Fruit fly (Drosophila melanogaster): ENCODE measurements around the gene CG12121.

Gene CG12121

dm6 chrX:9247171-9247783 is 15.1 kb upstream of the CG12121 start, which contains the start of the genes amx and Dsor1 (continued):
- TF ChIP-seq HLHmδ (GFP tag; optimal IDR thresholded peaks at IDR 0.05): no peak
- TF ChIP-seq bowl (GFP tag; IDR thresholded peaks at IDR 0.05): no peak
- TF ChIP-seq CG13287 (GFP tag; IDR thresholded peaks at IDR 0.05; ENCODE audit: partially characterized antibody): no peak
- TF ChIP-seq Neu2 (GFP tag; optimal IDR thresholded peaks at IDR 0.05; ENCODE audit: borderline replicate concordance): no peak
- TF ChIP-seq abd-A (tag; optimal IDR thresholded peaks at IDR 0.05): no peak
- TF ChIP-seq B-H2 (GFP tag; optimal IDR thresholded peaks at IDR 0.05): no peak
- 0 out of 3 replicates have a peak, but pooled peaks have one; percentile 30 for TF ChIP-seq Aef1 (GFP tag; IDR thresholded peaks at IDR 0.05)
- TF ChIP-seq pum (GFP tag; optimal IDR thresholded peaks at IDR 0.05): no peak
- TF ChIP-seq CG7786 (GFP tag; optimal IDR thresholded peaks at IDR 0.05): no peak
- TF ChIP-seq CG10321 (GFP tag; IDR thresholded peaks at IDR 0.05): no peak
- no peak for TF ChIP-seq Dbx (GFP tag; IDR thresholded peaks at IDR 0.05)
- TF ChIP-seq eve (GFP tag; optimal IDR thresholded peaks at IDR 0.05): no peak
- TF ChIP-seq cwo (GFP tag; optimal IDR thresholded peaks at IDR 0.05): no peak
- TF ChIP-seq CG9817 (tag; optimal IDR thresholded peaks at IDR 0.05): no peak
- TF ChIP-seq usp (GFP tag; optimal IDR thresholded peaks at IDR 0.05): no peak
- TF ChIP-seq CG8478 (optimal IDR thresholded peaks at IDR 0.05): no peak
- TF ChIP-seq CG3847 (GFP tag; IDR thresholded peaks at IDR 0.05): no peak
- TF ChIP-seq CG2116 (GFP tag; optimal IDR thresholded peaks at IDR 0.05): peak; percentile 31
- no peak for TF ChIP-seq CG6683 (GFP tag; optimal IDR thresholded peaks at IDR 0.05)
- no peak for TF ChIP-seq chn (GFP tag; optimal IDR thresholded peaks at IDR 0.05)
- no peak for TF ChIP-seq CG6175 (GFP tag; IDR thresholded peaks at IDR 0.05)
- TF ChIP-seq CG17912 (GFP tag; optimal IDR thresholded peaks at IDR 0.05): no peak
- no peak for TF ChIP-seq Xbp1 (GFP tag; optimal IDR thresholded peaks at IDR 0.05)
- TF ChIP-seq kni (GFP tag; optimal IDR thresholded peaks at IDR 0.05): no peak
- no peak for TF ChIP-seq Dad (GFP tag; optimal IDR thresholded peaks at IDR 0.05)
- TF ChIP-seq CG6765 (GFP tag; optimal IDR thresholded peaks at IDR 0.05): no peak
- TF ChIP-seq bcd (GFP tag; optimal IDR thresholded peaks at IDR 0.05): no peak
- TF ChIP-seq CG1233 (GFP tag; optimal IDR thresholded peaks at IDR 0.05): no peak
- TF ChIP-seq MESR4 (GFP tag; optimal IDR thresholded peaks at IDR 0.05): no peak
- peak; percentile 24 for TF ChIP-seq Lhr (GFP tag; optimal IDR thresholded peaks at IDR 0.05)
- TF ChIP-seq kay (GFP tag; optimal IDR thresholded peaks at IDR 0.05): no peak
- no peak for TF ChIP-seq CG7839 (tag; optimal IDR thresholded peaks at IDR 0.05)
- TF ChIP-seq nom (GFP tag; optimal IDR thresholded peaks at IDR 0.05): no peak
- TF ChIP-seq ab (GFP tag; optimal IDR thresholded peaks at IDR 0.05): no peak
- no peak for TF ChIP-seq mam (GFP tag; optimal IDR thresholded peaks at IDR 0.05)
- TF ChIP-seq cg (GFP tag; optimal IDR thresholded peaks at IDR 0.05): no peak
- TF ChIP-seq CG18619 (GFP tag; optimal IDR thresholded peaks at IDR 0.05): no peak
- TF ChIP-seq lilli (GFP tag; optimal IDR thresholded peaks at IDR 0.05): no peak
- no peak for TF ChIP-seq CG17612 (GFP tag; IDR thresholded peaks at IDR 0.05)
- no peak for TF ChIP-seq CG3726 (GFP tag; IDR thresholded peaks at IDR 0.05)
- TF ChIP-seq CG16863 (GFP tag; optimal IDR thresholded peaks at IDR 0.05): no peak
- no peak for TF ChIP-seq CG8388 (GFP tag; optimal IDR thresholded peaks at IDR 0.05)
- TF ChIP-seq Opbp (GFP tag; IDR thresholded peaks at IDR 0.05; ENCODE audit: partially characterized antibody): no peak
- TF ChIP-seq slbo (GFP tag; IDR thresholded peaks at IDR 0.05): no peak
- no peak for TF ChIP-seq CG5953 (GFP tag; IDR thresholded peaks at IDR 0.05)
- TF ChIP-seq Rx (GFP tag; IDR thresholded peaks at IDR 0.05): no peak
- TF ChIP-seq bigmax (GFP tag; optimal IDR thresholded peaks at IDR 0.05): no peak
- TF ChIP-seq lab (GFP tag; optimal IDR thresholded peaks at IDR 0.05): no peak
- TF ChIP-seq maf-S (GFP tag; optimal IDR thresholded peaks at IDR 0.05): no peak
- TF ChIP-seq sc (optimal IDR thresholded peaks at IDR 0.05): no peak
- no peak for TF ChIP-seq sc (GFP tag; optimal IDR thresholded peaks at IDR 0.05)
- TF ChIP-seq CG30431 (GFP tag; optimal IDR thresholded peaks at IDR 0.05): no peak

Data from whole organism, embryonic.